Worm (Caenorhabditis elegans): Measurements from ENCODE around the gene plk-3.

- no peak for TF ChIP-seq tab-1 (GFP tag; IDR thresholded peaks at IDR 0.05)
- no peak for TF ChIP-seq ref-1 (GFP tag; conservative IDR thresholded peaks at IDR 0.05)
- no peak for TF ChIP-seq flt-1 (GFP tag; IDR thresholded peaks at IDR 0.05)
- TF ChIP-seq cog-1 (tag; optimal IDR thresholded peaks at IDR 0.05) = no peak
- TF ChIP-seq T22C8.4 (GFP tag; IDR thresholded peaks at IDR 0.05) = no peak
- no peak for TF ChIP-seq klf-2 (GFP tag; conservative IDR thresholded peaks at IDR 0.05)
- TF ChIP-seq med-1 (GFP tag; optimal IDR thresholded peaks at IDR 0.05; ENCODE audit: insufficient read depth) = no peak
- no peak for TF ChIP-seq ztf-29 (GFP tag; IDR thresholded peaks at IDR 0.05)
- TF ChIP-seq ztf-23 (GFP tag; IDR thresholded peaks at IDR 0.05) = no peak
Observed at ce11 chrIV:7426055-7426454, 47.0 kb downstream of the plk-3 start.
